Fruit fly (Drosophila melanogaster) S2 (cell line): Measurements from ENCODE around the gene bond.

Experiments
- CG8478 ChIP-seq: fragments of >200 bp; optimal IDR thresholded peaks from 2 replicates; lab custom pipeline; 2018
- CTCF ChIP-seq, 2 experiments: fragments of >200 bp; optimal IDR thresholded peaks; 2 replicates each; lab custom pipeline; 2018

- no peak for TF ChIP-seq CG8478 (lab: Kevin White, UChicago)
- TF ChIP-seq CTCF (optimal IDR thresholded peaks at IDR 0.05; lab: Kevin White, UChicago): no peak
These were observed 2.2 kb downstream of the bond start for dm6 chr3R:22552686-22553085.
